Worm (Caenorhabditis elegans) whole organism, midembryonic: ENCODE measurements around the gene aldo-1.

Source experiments
- T22C8.4 ChIP-seq: fragments of 200-800 bp; sonication (Bioruptor generic); IDR thresholded peaks from 2 replicates; pipeline ENCODE4 v1.3.6; 2022; ENCODE audit warnings: missing genetic modification characterization, missing compliant biosample characterization
- flt-1 ChIP-seq: fragments of 200-800 bp; sonication (Bioruptor generic); IDR thresholded peaks from 2 replicates; pipeline ENCODE4 v1.3.6; 2022; ENCODE audit warnings: missing genetic modification characterization, missing compliant biosample characterization
- ref-1 ChIP-seq: fragments of 200-800 bp; sonication (Bioruptor generic); conservative IDR thresholded peaks from 2 replicates; pipeline ENCODE4 v1.3.6; 2022; ENCODE audit warnings: missing genetic modification reagents, missing genetic modification characterization, missing compliant biosample characterization
- tab-1 ChIP-seq: fragments of 200-800 bp; sonication (Bioruptor generic); IDR thresholded peaks from 2 replicates; pipeline ENCODE4 v1.3.6; 2022; ENCODE audit warnings: missing genetic modification characterization, missing compliant biosample characterization
- ztf-23 ChIP-seq: fragments of 200-800 bp; sonication (Bioruptor generic); IDR thresholded peaks from 2 replicates; pipeline ENCODE4 v1.3.6; 2022; ENCODE audit warnings: missing genetic modification reagents, missing genetic modification characterization, missing compliant biosample characterization
- ztf-29 ChIP-seq: fragments of 200-800 bp; sonication (Bioruptor generic); IDR thresholded peaks from 2 replicates; pipeline ENCODE4 v1.3.6; 2022; ENCODE audit warnings: missing genetic modification reagents, missing genetic modification characterization, missing compliant biosample characterization

DNA sequence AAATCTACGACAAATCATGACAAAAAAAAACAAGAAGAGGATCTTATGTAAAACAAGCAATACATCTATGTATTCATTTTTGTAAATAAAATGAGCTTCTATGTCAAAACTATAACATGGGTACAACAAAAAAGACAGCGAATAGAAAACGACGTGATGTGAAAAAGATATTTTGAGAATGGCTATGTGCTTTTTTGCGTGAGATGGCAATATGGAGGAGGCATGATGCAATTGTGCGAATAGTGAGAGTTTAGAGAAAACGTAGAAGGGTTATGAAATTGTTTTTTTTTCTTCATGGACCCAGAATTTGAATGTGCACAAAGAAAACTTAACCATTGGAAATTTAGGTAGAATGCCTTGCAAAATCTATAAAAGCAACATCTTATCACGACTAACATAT is 1.2 kb upstream of the aldo-1 start:
- TF ChIP-seq tab-1 (GFP tag; lab: Robert Waterston, UW) (no peak), ztf-29 (GFP tag; lab: Robert Waterston, UW) (no peak), flt-1 (GFP tag; lab: Robert Waterston, UW) (no peak), ztf-23 (GFP tag; lab: Robert Waterston, UW) (no peak), ref-1 (GFP tag; lab: Robert Waterston, UW) (no peak), T22C8.4 (GFP tag; lab: Robert Waterston, UW) (no peak)
